Fruit fly (Drosophila melanogaster) whole organism, embryonic: ENCODE results near the gene CG9920.
A peak's percentile ranks its signal among the peaks of the same experiment; 100 is the strongest.

Source experiments
- CG12071 ChIP-seq: fragments of 200-800 bp; sonication (Bioruptor generic); optimal IDR thresholded peaks from 3 replicates; lab custom pipeline; 2018; ENCODE audit warnings: missing biosample characterization, mild to moderate bottlenecking, missing genetic modification characterization
- CG12236 ChIP-seq: fragments of 200-800 bp; sonication (Bioruptor generic); optimal IDR thresholded peaks from 2 replicates; lab custom pipeline; 2016; ENCODE audit warnings: missing biosample characterization, missing genetic modification characterization
- CG17802 ChIP-seq: fragments of 200-800 bp; sonication (Bioruptor generic); optimal IDR thresholded peaks from 2 replicates; lab custom pipeline; 2018; ENCODE audit warnings: missing biosample characterization, mild to moderate bottlenecking, missing genetic modification characterization, moderate library complexity
- CG2875 ChIP-seq: fragments of 200-800 bp; sonication (Bioruptor generic); optimal IDR thresholded peaks from 2 replicates; lab custom pipeline; 2017; ENCODE audit warnings: missing biosample characterization, mild to moderate bottlenecking, missing genetic modification characterization, missing genetic modification reagents
- CG2889 ChIP-seq: fragments of 200-800 bp; sonication (Bioruptor generic); IDR thresholded peaks from 3 replicates; pipeline ENCODE4 v1.3.6; 2022; ENCODE audit warnings: missing biosample characterization, missing genetic modification characterization
- CG31365 ChIP-seq: fragments of 200-800 bp; sonication (Bioruptor generic); optimal IDR thresholded peaks from 2 replicates; lab custom pipeline; 2018; ENCODE audit warnings: missing biosample characterization, mild to moderate bottlenecking, missing genetic modification characterization
- CG4424 ChIP-seq: fragments of 200-800 bp; sonication (Bioruptor generic); optimal IDR thresholded peaks from 3 replicates; lab custom pipeline; 2016; ENCODE audit warnings: missing biosample characterization, missing genetic modification characterization
- CG4617 ChIP-seq: fragments of 200-800 bp; sonication (Bioruptor generic); optimal IDR thresholded peaks from 3 replicates; lab custom pipeline; 2016; ENCODE audit warnings: missing biosample characterization, missing genetic modification characterization, borderline replicate concordance
- CG4730 ChIP-seq: fragments of 200-800 bp; sonication (Bioruptor generic); IDR thresholded peaks from 2 replicates; pipeline ENCODE4 v1.3.6; 2022; ENCODE audit warnings: missing biosample characterization, missing genetic modification characterization
- CG5245 ChIP-seq: fragments of 200-800 bp; sonication (Bioruptor generic); optimal IDR thresholded peaks from 3 replicates; lab custom pipeline; 2016; ENCODE audit warnings: missing biosample characterization, missing genetic modification characterization
- CG7357 ChIP-seq: fragments of 200-800 bp; sonication (Bioruptor generic); IDR thresholded peaks from 3 replicates; pipeline ENCODE4 v1.3.6; 2022; ENCODE audit warnings: missing biosample characterization, missing genetic modification characterization
- CG7372 ChIP-seq: fragments of 200-800 bp; sonication (Bioruptor generic); IDR thresholded peaks from 2 replicates; pipeline ENCODE4 v1.3.6; 2022; ENCODE audit warnings: missing biosample characterization, missing genetic modification characterization
- CG8478 ChIP-seq: fragments of >200 bp; optimal IDR thresholded peaks from 2 replicates; lab custom pipeline; 2018
- CG8765 ChIP-seq: fragments of 200-800 bp; sonication (Bioruptor generic); IDR thresholded peaks from 2 replicates; pipeline ENCODE4 v1.3.6; 2022; ENCODE audit warnings: missing biosample characterization, missing genetic modification characterization
- CG9437 ChIP-seq: fragments of 200-800 bp; sonication (Bioruptor generic); optimal IDR thresholded peaks from 2 replicates; lab custom pipeline; 2018; ENCODE audit warnings: missing biosample characterization, mild to moderate bottlenecking, missing genetic modification characterization
- Dad ChIP-seq: fragments of 200-800 bp; sonication (Bioruptor generic); optimal IDR thresholded peaks from 3 replicates; lab custom pipeline; 2016; ENCODE audit warnings: missing biosample characterization, missing genetic modification characterization
- Dref ChIP-seq: fragments of 200-800 bp; sonication (Bioruptor generic); IDR thresholded peaks from 2 replicates; pipeline ENCODE4 v1.3.6; 2022; ENCODE audit warnings: missing biosample characterization, missing genetic modification characterization
- E2f1 ChIP-seq: fragments of 200-800 bp; sonication (Bioruptor generic); IDR thresholded peaks from 2 replicates; pipeline ENCODE4 v1.3.6; 2022; ENCODE audit warnings: missing biosample characterization, missing genetic modification characterization
- Ets65A ChIP-seq: fragments of 200-800 bp; sonication (Bioruptor generic); peaks from one replicate; lab custom pipeline; 2016; ENCODE audit warnings: missing biosample characterization, missing genetic modification characterization
- Ets97D ChIP-seq: fragments of 200-800 bp; sonication (Bioruptor generic); optimal IDR thresholded peaks from 3 replicates; lab custom pipeline; 2016; ENCODE audit warnings: missing biosample characterization, missing genetic modification characterization
- Hsf ChIP-seq: fragments of 200-800 bp; sonication (Bioruptor generic); optimal IDR thresholded peaks from 3 replicates; lab custom pipeline; 2016; ENCODE audit warnings: missing biosample characterization, missing genetic modification characterization
- MBD-R2 ChIP-seq: fragments of 200-800 bp; sonication (Bioruptor generic); IDR thresholded peaks from 2 replicates; pipeline ENCODE4 v1.3.6; 2022; ENCODE audit warnings: missing biosample characterization, missing genetic modification characterization
- MESR4 ChIP-seq: fragments of 200-800 bp; sonication (Bioruptor generic); optimal IDR thresholded peaks from 2 replicates; lab custom pipeline; 2018; ENCODE audit warnings: missing biosample characterization, mild to moderate bottlenecking, missing genetic modification characterization, moderate library complexity
- Oaz ChIP-seq: fragments of 200-800 bp; sonication (Bioruptor generic); IDR thresholded peaks from 2 replicates; pipeline ENCODE4 v1.3.6; 2022; ENCODE audit warnings: missing biosample characterization, missing genetic modification characterization
- Ptx1 ChIP-seq: fragments of 200-800 bp; sonication (Bioruptor generic); IDR thresholded peaks from 2 replicates; pipeline ENCODE4 v1.3.6; 2022; ENCODE audit warnings: missing biosample characterization, missing genetic modification characterization
- Side ChIP-seq: fragments of 200-800 bp; sonication (Bioruptor generic); optimal IDR thresholded peaks from 2 replicates; lab custom pipeline; 2016; ENCODE audit warnings: missing biosample characterization, missing genetic modification characterization
- Trl ChIP-seq, 3 experiments: fragments of >200 bp in 2 of 3; fragments of 200-800 bp in 1 of 3; sonication (Bioruptor generic) in 1 of 3; optimal IDR thresholded peaks; 2 replicates in 1 of 3; 3 replicates in 2 of 3; lab custom pipeline; 2016 to 2017; ENCODE audit warnings: missing biosample characterization in 1 of 3, missing genetic modification characterization in 1 of 3
- Xbp1 ChIP-seq: fragments of 200-800 bp; sonication (Bioruptor generic); optimal IDR thresholded peaks from 3 replicates; lab custom pipeline; 2016; ENCODE audit warnings: missing biosample characterization, mild to moderate bottlenecking, missing genetic modification characterization
- ap ChIP-seq: fragments of 200-800 bp; sonication (Bioruptor generic); IDR thresholded peaks from 2 replicates; pipeline ENCODE4 v1.3.6; 2022; ENCODE audit warnings: missing biosample characterization, missing genetic modification characterization
- az2 ChIP-seq: fragments of 200-800 bp; sonication (Bioruptor generic); optimal IDR thresholded peaks from 3 replicates; lab custom pipeline; 2016; ENCODE audit warnings: missing biosample characterization, missing genetic modification characterization
- br ChIP-seq: fragments of >200 bp; optimal IDR thresholded peaks from 2 replicates; lab custom pipeline; 2017
- cato ChIP-seq: fragments of 200-800 bp; sonication (Bioruptor generic); optimal IDR thresholded peaks from 2 replicates; lab custom pipeline; 2016; ENCODE audit warnings: missing biosample characterization, missing genetic modification characterization, borderline replicate concordance
- chinmo ChIP-seq: fragments of 200-800 bp; sonication (Bioruptor generic); IDR thresholded peaks from 4 replicates; pipeline ENCODE4 v1.3.6; 2022; ENCODE audit warnings: missing biosample characterization, missing genetic modification characterization; ENCODE audit not compliant: partially characterized antibody
- danr ChIP-seq: fragments of 200-800 bp; sonication (Bioruptor generic); IDR thresholded peaks from 2 replicates; pipeline ENCODE4 v1.3.6; 2022; ENCODE audit warnings: missing biosample characterization, missing genetic modification characterization
- dati ChIP-seq: fragments of 200-800 bp; sonication (Bioruptor generic); IDR thresholded peaks from 2 replicates; pipeline ENCODE4 v1.3.6; 2022; ENCODE audit warnings: missing biosample characterization, missing genetic modification characterization
- fd3F ChIP-seq: fragments of 200-800 bp; sonication (Bioruptor generic); optimal IDR thresholded peaks from 2 replicates; lab custom pipeline; 2018; ENCODE audit warnings: missing biosample characterization, mild to moderate bottlenecking, missing genetic modification characterization, moderate library complexity
- fu2 ChIP-seq: fragments of 200-800 bp; sonication (Bioruptor generic); optimal IDR thresholded peaks from 2 replicates; lab custom pipeline; 2016; ENCODE audit warnings: missing biosample characterization, missing genetic modification characterization
- gro ChIP-seq: fragments of 200-800 bp; sonication (Bioruptor generic); optimal IDR thresholded peaks from 2 replicates; lab custom pipeline; 2016; ENCODE audit warnings: missing biosample characterization, missing genetic modification characterization
- hbn ChIP-seq: fragments of 200-800 bp; sonication (Bioruptor generic); IDR thresholded peaks from 2 replicates; pipeline ENCODE4 v1.3.6; 2022; ENCODE audit warnings: missing biosample characterization, missing genetic modification characterization; ENCODE audit not compliant: partially characterized antibody
- insv ChIP-seq, 2 experiments: fragments of 200-800 bp; sonication (Bioruptor generic); optimal IDR thresholded peaks; 3 replicates each; lab custom pipeline; 2016 to 2018; ENCODE audit warnings: missing biosample characterization in 2 of 2, missing genetic modification characterization in 2 of 2
- jumu ChIP-seq: fragments of 200-800 bp; sonication (Bioruptor generic); optimal IDR thresholded peaks from 3 replicates; lab custom pipeline; 2016; ENCODE audit warnings: missing biosample characterization, missing genetic modification characterization
- lbe ChIP-seq: fragments of 200-800 bp; sonication (Bioruptor generic); optimal IDR thresholded peaks from 2 replicates; lab custom pipeline; 2016; ENCODE audit warnings: missing biosample characterization, mild to moderate bottlenecking, missing genetic modification characterization
- onecut ChIP-seq: fragments of 200-800 bp; sonication (Bioruptor generic); IDR thresholded peaks from 2 replicates; pipeline ENCODE4 v1.3.6; 2022; ENCODE audit warnings: missing biosample characterization, missing genetic modification characterization
- pho ChIP-seq: fragments of 200-800 bp; sonication (Bioruptor generic); optimal IDR thresholded peaks from 2 replicates; lab custom pipeline; 2016; ENCODE audit warnings: missing biosample characterization, missing genetic modification characterization
- prd ChIP-seq, 3 experiments: fragments of >200 bp in 2 of 3; fragments of 200-800 bp in 1 of 3; sonication (Bioruptor generic) in 1 of 3; optimal IDR thresholded peaks in 2 of 3; IDR thresholded peaks in 1 of 3; 2 replicates in 2 of 3; 3 replicates in 1 of 3; pipeline versions ENCODE4 v1.3.6 to Lab custom; 2017 to 2022; ENCODE audit warnings: missing biosample characterization in 1 of 3, missing genetic modification characterization in 1 of 3
- shn ChIP-seq: fragments of 200-800 bp; sonication (Bioruptor generic); optimal IDR thresholded peaks from 3 replicates; lab custom pipeline; 2016; ENCODE audit warnings: missing biosample characterization, missing genetic modification characterization
- slbo ChIP-seq: fragments of 200-800 bp; sonication (Bioruptor generic); IDR thresholded peaks from 2 replicates; pipeline ENCODE4 v1.3.6; 2022; ENCODE audit warnings: missing biosample characterization, missing genetic modification characterization
- stc ChIP-seq: fragments of 200-800 bp; sonication (Bioruptor generic); IDR thresholded peaks from 2 replicates; pipeline ENCODE4 v1.3.6; 2022; ENCODE audit warnings: missing biosample characterization, missing genetic modification characterization
- vfl ChIP-seq: fragments of 200-800 bp; sonication (Bioruptor generic); optimal IDR thresholded peaks from 2 replicates; lab custom pipeline; 2016; ENCODE audit warnings: missing biosample characterization, missing genetic modification characterization
- yki ChIP-seq: fragments of >200 bp; optimal IDR thresholded peaks from 3 replicates; lab custom pipeline; 2018

CG9920 gene

DNA sequence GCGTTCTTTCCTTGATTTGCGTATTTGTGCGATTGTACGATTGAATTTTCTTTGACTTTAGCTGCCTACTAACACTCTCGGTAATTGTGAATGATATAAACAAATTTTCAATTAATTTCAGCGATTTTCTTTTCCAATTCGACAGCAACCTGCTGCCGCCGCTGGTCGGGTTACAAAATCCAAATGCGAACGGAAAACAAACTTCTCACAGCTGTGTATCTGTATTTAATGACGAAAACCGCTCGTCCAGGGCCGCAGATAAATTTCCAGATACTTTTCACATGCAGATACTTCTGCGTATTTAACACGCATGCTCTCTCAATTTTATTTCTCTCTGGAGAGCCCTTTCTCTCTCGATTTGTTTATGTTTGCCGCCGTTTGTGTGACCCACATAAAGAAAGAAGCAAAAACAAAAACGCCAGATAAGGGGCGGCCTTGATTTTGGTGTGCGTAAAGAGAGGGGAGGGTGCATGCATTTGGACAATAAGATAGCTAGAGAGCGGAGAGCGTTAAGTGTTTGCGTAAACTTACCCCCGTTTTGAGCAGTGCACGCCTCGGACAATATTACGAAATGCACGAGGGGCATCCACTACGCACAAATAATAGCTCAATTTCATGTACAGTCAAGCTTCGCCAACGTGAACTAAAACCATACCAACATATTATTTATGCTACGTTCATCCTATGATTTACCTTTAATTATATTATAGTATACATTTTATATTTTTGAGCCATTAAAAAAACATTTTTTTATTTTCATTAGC lies 10.5 kb upstream of the CG9920 start, which contains the start of gene CG12402 (continued):
- no peak for TF ChIP-seq prd (optimal IDR thresholded peaks at IDR 0.05; lab: Kevin White, UChicago)
- TF ChIP-seq prd (GFP tag; IDR thresholded peaks at IDR 0.05; lab: Robert Waterston, UW) = peak; percentile 84
- peak; percentile 29; the same call in 1 of the 2 replicates for TF ChIP-seq hbn
- peak; percentile 80 for TF ChIP-seq slbo (GFP tag; lab: Robert Waterston, UW)
- TF ChIP-seq MBD-R2 = peak; percentile 45
- peak; percentile 83 for TF ChIP-seq onecut (GFP tag; lab: Robert Waterston, UW)
- TF ChIP-seq ap (GFP tag; lab: Robert Waterston, UW) = peak; percentile 83
- TF ChIP-seq stc (GFP tag; lab: Robert Waterston, UW) = peak; percentile 90
- peak; percentile 16 for TF ChIP-seq vfl (GFP tag; lab: Kevin White, UChicago)
- TF ChIP-seq Xbp1 = peak; percentile 85
- TF ChIP-seq Dref = no peak
- no peak for TF ChIP-seq CG8478 (lab: Kevin White, UChicago)
- no peak for TF ChIP-seq fu2
- TF ChIP-seq Trl (optimal IDR thresholded peaks at IDR 0.05; lab: Kevin White, UChicago) = peak; percentile 94 to 96
- peak; percentile 87 for TF ChIP-seq Trl (GFP tag; optimal IDR thresholded peaks at IDR 0.05; lab: Kevin White, UChicago)
- TF ChIP-seq yki (lab: Kevin White, UChicago) = no peak
- TF ChIP-seq CG12071 = peak; percentile 81
- TF ChIP-seq CG5245 (GFP tag; lab: Kevin White, UChicago) = peak; percentile 79
- no peak for TF ChIP-seq Ets97D
- TF ChIP-seq CG7357 (GFP tag; lab: Robert Waterston, UW) = peak; percentile 73; the same call in 2 of the 3 replicates
- peak; percentile 72 for TF ChIP-seq fd3F (GFP tag; lab: Kevin White, UChicago)
- TF ChIP-seq Ets65A (GFP tag; lab: Kevin White, UChicago) = peak; percentile 95
- peak; percentile 71 for TF ChIP-seq Side (GFP tag; lab: Kevin White, UChicago)
- peak; percentile 44; the same call in 1 of the 3 replicates for TF ChIP-seq CG2889 (GFP tag; lab: Robert Waterston, UW)
- TF ChIP-seq CG7372 = peak; percentile 65
- TF ChIP-seq CG17802 (tag; lab: Kevin White, UChicago) = peak; percentile 51
- peak; percentile 71 for TF ChIP-seq Hsf (GFP tag; lab: Kevin White, UChicago)
- no peak for TF ChIP-seq MESR4
- peak; percentile 75 for TF ChIP-seq Oaz
- peak; percentile 70 for TF ChIP-seq danr (GFP tag; lab: Robert Waterston, UW)
- TF ChIP-seq chinmo (GFP tag; lab: Robert Waterston, UW) = peak; percentile 100
- TF ChIP-seq CG12236 (GFP tag; lab: Kevin White, UChicago) = no peak
- peak; percentile 24 for TF ChIP-seq gro
- TF ChIP-seq Ptx1 = peak; percentile 89
- peak; percentile 76 for TF ChIP-seq dati
- TF ChIP-seq CG4730 (GFP tag; lab: Robert Waterston, UW) = peak; percentile 77
- peak; percentile 63 for TF ChIP-seq CG9437 (GFP tag; lab: Kevin White, UChicago)
- peak; percentile 88 for TF ChIP-seq CG4424 (GFP tag; lab: Kevin White, UChicago)
- no peak for TF ChIP-seq lbe (GFP tag; lab: Kevin White, UChicago)
- peak; percentile 32 for TF ChIP-seq CG4617
- TF ChIP-seq br (lab: Kevin White, UChicago) = no peak
- peak; percentile 84 for TF ChIP-seq CG2875 (GFP tag; lab: Kevin White, UChicago)
- peak; percentile 29; the same call in 1 of the 2 replicates for TF ChIP-seq CG8765 (GFP tag; lab: Robert Waterston, UW)
- TF ChIP-seq jumu (GFP tag; lab: Kevin White, UChicago) = peak; percentile 52
- peak; percentile 56 for TF ChIP-seq shn (GFP tag; lab: Kevin White, UChicago)
- peak in 1 of 2 experiments; percentile 40 for TF ChIP-seq insv (GFP tag; optimal IDR thresholded peaks at IDR 0.05; lab: Kevin White, UChicago)
- TF ChIP-seq CG31365 (tag; lab: Kevin White, UChicago) = peak; percentile 57
- TF ChIP-seq E2f1 (GFP tag; lab: Robert Waterston, UW) = peak; percentile 87
- TF ChIP-seq pho (GFP tag; lab: Kevin White, UChicago) = peak; percentile 36
- peak; percentile 61 for TF ChIP-seq cato
- peak; percentile 84 for TF ChIP-seq az2 (GFP tag; lab: Kevin White, UChicago)
- peak; percentile 32 for TF ChIP-seq Dad
